Worm (Caenorhabditis elegans): ENCODE results near the gene acs-15.

acs-15 gene

DNA sequence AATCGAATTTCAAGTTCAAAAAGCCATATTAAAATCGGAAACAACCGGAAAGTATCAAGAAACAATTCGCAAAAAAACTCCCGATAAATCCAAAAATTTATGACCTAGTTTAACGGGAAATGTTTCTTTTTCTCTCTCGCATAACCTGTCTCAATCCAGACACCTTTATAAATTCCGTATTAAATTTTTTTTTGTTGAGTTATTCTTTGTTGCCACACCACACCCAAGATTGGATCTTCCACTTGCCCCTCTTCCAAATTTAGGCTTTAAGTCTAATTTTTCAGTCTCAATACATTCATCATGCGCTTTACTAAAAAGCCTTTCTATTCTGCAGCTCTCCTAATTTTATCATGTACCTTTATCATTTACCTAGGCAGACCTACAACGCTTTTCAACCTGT is 5.7 kb downstream of the acs-15 start, which contains the start of gene R07C3.3:
R07C3.3 (plus strand) TSS at position 301 of the 400 bp plus-strand sequence.
- TF ChIP-seq Y5F2A.4 (GFP tag; optimal IDR thresholded peaks at IDR 0.05) (no peak), ceh-82 (tag; optimal IDR thresholded peaks at IDR 0.05) (no peak), zip-11 (GFP tag; IDR thresholded peaks at IDR 0.05) (no peak), sdz-12 (GFP tag; optimal IDR thresholded peaks at IDR 0.05) (no peak), lsy-2 (tag; optimal IDR thresholded peaks at IDR 0.05) (no peak), hlh-11 (tag; optimal IDR thresholded peaks at IDR 0.05) (no peak), nhr-42 (GFP tag; IDR thresholded peaks at IDR 0.05) (no peak), dmd-8 (GFP tag; IDR thresholded peaks at IDR 0.05) (no peak), T20F7.1 (GFP tag; optimal IDR thresholded peaks at IDR 0.05) (no peak), rbr-2 (tag; optimal IDR thresholded peaks at IDR 0.05) (no peak), zip-2 (tag; optimal IDR thresholded peaks at IDR 0.05) (no peak), nhr-76 (tag; optimal IDR thresholded peaks at IDR 0.05) (no peak), R02D3.7 (tag; optimal IDR thresholded peaks at IDR 0.05) (no peak), arid-1 (GFP tag; conservative IDR thresholded peaks at IDR 0.05) (no peak), snpc-1.2 (GFP tag; IDR thresholded peaks at IDR 0.05) (no peak), mxl-3 (GFP tag; optimal IDR thresholded peaks at IDR 0.05) (no peak), ama-1 (optimal IDR thresholded peaks at IDR 0.05) (no peak), mes-2 (tag; optimal IDR thresholded peaks at IDR 0.05; ENCODE audit: poor library complexity, severe bottlenecking) (no peak), F37D6.2 (tag; optimal IDR thresholded peaks at IDR 0.05) (no peak)

DNA sequence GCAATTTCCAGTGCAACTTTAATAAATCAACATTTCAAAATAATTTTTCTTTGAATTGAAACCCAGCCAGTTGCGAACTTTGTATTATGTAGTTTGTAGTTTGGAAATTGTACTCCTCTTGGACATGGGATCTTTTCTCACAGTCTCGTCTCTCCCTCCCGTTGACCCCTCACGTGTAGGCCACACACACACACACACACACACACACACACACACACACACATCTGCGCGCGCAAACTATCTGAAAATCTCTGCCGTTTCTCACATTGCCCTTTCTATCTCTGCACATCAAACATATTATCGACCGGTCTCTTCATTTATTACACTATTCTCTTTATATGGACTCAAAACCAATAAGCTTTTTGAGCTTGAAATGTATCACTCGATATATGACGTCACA is 8.0 kb downstream of the acs-15 start, which contains the start of gene fbxc-36:
fbxc-36 (plus strand) TSS at position 205 of the 400 bp plus-strand sequence.
- no peak for TF ChIP-seq pha-4 (GFP tag; IDR thresholded peaks at IDR 0.05)
- no peak for TF ChIP-seq pha-4 (tag; optimal IDR thresholded peaks at IDR 0.05)
- peak; percentile 53 for TF ChIP-seq nhr-28 (tag; optimal IDR thresholded peaks at IDR 0.05)

DNA sequence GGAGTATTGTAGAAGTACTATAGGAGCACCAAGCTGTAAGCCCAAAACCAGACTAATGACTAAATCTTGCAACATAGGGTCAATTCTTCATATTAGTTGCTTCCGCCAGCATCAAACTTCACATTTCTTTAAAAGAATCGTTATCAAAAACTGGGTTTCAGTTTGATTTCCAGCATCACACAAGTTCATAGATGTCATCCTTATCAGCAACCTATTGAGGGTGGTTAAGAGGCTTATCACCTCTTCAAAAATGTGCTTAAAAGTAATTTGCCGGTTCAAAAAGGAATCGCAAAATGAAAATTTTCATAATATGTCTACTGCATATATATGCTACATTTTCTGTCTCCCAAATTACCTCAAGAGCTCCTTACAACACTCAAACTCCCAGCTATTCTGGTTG is 11.0 kb downstream of the acs-15 start, which contains the start of gene clec-43:
clec-43 (plus strand) TSS at position 294 of the 400 bp plus-strand sequence.
- TF ChIP-seq nhr-28 (tag; optimal IDR thresholded peaks at IDR 0.05) (peak; percentile 70), zip-2 (tag; optimal IDR thresholded peaks at IDR 0.05) (no peak), lin-15B (tag; optimal IDR thresholded peaks at IDR 0.05) (no peak), nhr-42 (GFP tag; IDR thresholded peaks at IDR 0.05) (no peak), daf-8 (GFP tag; IDR thresholded peaks at IDR 0.05) (no peak), lin-1 (GFP tag; IDR thresholded peaks at IDR 0.05) (no peak), hlh-11 (tag; optimal IDR thresholded peaks at IDR 0.05) (peak; percentile 32), ceh-62 (tag; optimal IDR thresholded peaks at IDR 0.05) (no peak), dmd-9 (GFP tag; IDR thresholded peaks at IDR 0.05) (no peak), pqm-1 (tag; optimal IDR thresholded peaks at IDR 0.05) (peak; percentile 92), dmd-6 (GFP tag; IDR thresholded peaks at IDR 0.05) (peak; percentile 81), mdt-29 (GFP tag; IDR thresholded peaks at IDR 0.05) (no peak), unc-62 (GFP tag; optimal IDR thresholded peaks at IDR 0.05 in 1 of 2) (no peak), unc-62 (tag; optimal IDR thresholded peaks at IDR 0.05) (no peak), lsy-2 (tag; optimal IDR thresholded peaks at IDR 0.05) (no peak), nhr-48 (tag; optimal IDR thresholded peaks at IDR 0.05) (no peak), nhr-77 (tag; optimal IDR thresholded peaks at IDR 0.05) (peak; percentile 36)

DNA sequence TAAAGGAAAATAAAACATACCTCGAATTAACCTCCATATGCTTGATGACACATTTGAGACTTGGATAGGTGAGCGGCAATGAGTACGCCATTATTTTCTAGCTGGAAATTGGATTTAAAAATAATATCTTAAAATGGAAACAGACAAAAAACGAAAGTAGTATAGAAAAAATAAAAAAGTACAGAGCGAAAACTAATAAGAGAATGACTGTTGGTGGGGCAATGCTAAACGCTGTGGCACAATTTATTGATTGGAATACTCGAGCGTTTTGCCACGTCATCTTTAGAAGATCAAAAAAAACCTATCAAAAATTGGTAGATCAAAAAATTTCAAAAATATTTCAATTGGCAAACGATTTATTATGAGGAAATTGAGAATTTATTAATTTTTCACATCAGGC is 15.3 kb downstream of the acs-15 start, which contains the start of gene fbxc-32:
fbxc-32 (minus strand) TSS at position 101 of the 400 bp plus-strand sequence.
- TF ChIP-seq spr-1 (tag; optimal IDR thresholded peaks at IDR 0.05) (no peak), ceh-44 (GFP tag; IDR thresholded peaks at IDR 0.05) (no peak), ctbp-1 (GFP tag; IDR thresholded peaks at IDR 0.05) (no peak), lin-1 (GFP tag; IDR thresholded peaks at IDR 0.05) (no peak), Y5F2A.4 (GFP tag; optimal IDR thresholded peaks at IDR 0.05) (no peak), ztf-7 (tag; optimal IDR thresholded peaks at IDR 0.05) (no peak), ceh-28 (tag; optimal IDR thresholded peaks at IDR 0.05) (no peak), daf-8 (GFP tag; IDR thresholded peaks at IDR 0.05) (no peak), egl-27 (tag; optimal IDR thresholded peaks at IDR 0.05) (no peak), ZK546.5 (tag; optimal IDR thresholded peaks at IDR 0.05) (no peak), Y105C5A.15 (GFP tag; IDR thresholded peaks at IDR 0.05) (no peak), F49E8.2 (tag; optimal IDR thresholded peaks at IDR 0.05; ENCODE audit: borderline replicate concordance) (no peak)
